Worm (Caenorhabditis elegans): ENCODE results near the gene C33F10.12.

DNA sequence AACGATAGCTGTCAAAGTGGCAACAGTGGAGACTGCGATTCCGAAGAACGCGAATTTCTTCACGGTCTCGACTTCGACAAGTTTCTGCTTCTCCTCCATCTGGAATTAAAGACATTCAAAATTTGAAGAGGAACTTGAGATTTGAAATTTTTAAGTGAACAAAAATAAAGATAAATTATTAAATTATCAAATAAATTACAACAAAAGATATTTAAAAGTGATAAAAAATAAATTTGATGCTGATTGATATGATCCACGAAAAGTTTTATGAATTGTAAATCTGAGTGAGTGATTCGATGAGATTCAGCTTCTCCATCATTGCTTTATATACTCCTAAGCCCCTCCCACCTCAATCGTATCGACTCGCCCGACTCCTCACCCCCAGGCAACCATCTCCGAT lies 29.9 kb upstream of the C33F10.12 start, which contains the start of gene col-17:
- TF ChIP-seq D2030.7 (GFP tag; IDR thresholded peaks at IDR 0.05) (no peak), attf-3 (GFP tag; conservative IDR thresholded peaks at IDR 0.05) (no peak), ceh-100 (GFP tag; IDR thresholded peaks at IDR 0.05) (no peak), snpc-4 (GFP tag; optimal IDR thresholded peaks at IDR 0.05) (no peak), snpc-4 (tag; optimal IDR thresholded peaks at IDR 0.05) (no peak), unc-62 (GFP tag; optimal IDR thresholded peaks at IDR 0.05) (no peak), F10E7.11 (tag; optimal IDR thresholded peaks at IDR 0.05) (no peak), snpc-1.1 (tag; optimal IDR thresholded peaks at IDR 0.05; ENCODE audit: insufficient read depth) (no peak), efl-1 (GFP tag; optimal IDR thresholded peaks at IDR 0.05) (no peak), C06A6.2 (GFP tag; conservative IDR thresholded peaks at IDR 0.05) (no peak), ama-1 (optimal IDR thresholded peaks at IDR 0.05) (no peak), ama-1 (GFP tag; optimal IDR thresholded peaks at IDR 0.05) (no peak)
